Worm (Caenorhabditis elegans): ENCODE data around the gene srh-120.

- TF ChIP-seq med-1 (GFP tag; optimal IDR thresholded peaks at IDR 0.05; ENCODE audit: insufficient read depth) (no peak), klf-2 (GFP tag; conservative IDR thresholded peaks at IDR 0.05) (no peak), T22C8.4 (GFP tag; IDR thresholded peaks at IDR 0.05) (no peak), flt-1 (GFP tag; IDR thresholded peaks at IDR 0.05) (no peak), ref-1 (GFP tag; conservative IDR thresholded peaks at IDR 0.05) (no peak), ztf-23 (GFP tag; IDR thresholded peaks at IDR 0.05) (no peak), ztf-29 (GFP tag; IDR thresholded peaks at IDR 0.05) (no peak), tab-1 (GFP tag; IDR thresholded peaks at IDR 0.05) (no peak), cog-1 (tag; optimal IDR thresholded peaks at IDR 0.05) (no peak)
Observed at ce11 chrV:17350093-17350492, 45.4 kb upstream of the srh-120 start, which contains the start of gene lsy-27.
